Worm (Caenorhabditis elegans) whole organism, mixed stage, embryonic: ENCODE data around the gene fbxc-50.

Experiments
- bed-3 ChIP-seq: fragments of 200-800 bp; sonication (Bioruptor generic); optimal IDR thresholded peaks from 3 replicates; lab custom pipeline; 2018; ENCODE audit warnings: mild to moderate bottlenecking, missing genetic modification characterization, moderate library complexity, missing compliant biosample characterization
- ceh-83 ChIP-seq: fragments of 200-800 bp; sonication (Bioruptor generic); optimal IDR thresholded peaks from 2 replicates; lab custom pipeline; 2018; ENCODE audit warnings: mild to moderate bottlenecking, missing genetic modification characterization, missing compliant biosample characterization
- ces-1 ChIP-seq: fragments of 150-350 bp; optimal IDR thresholded peaks from 2 replicates; lab custom pipeline; 2014; ENCODE audit warnings: missing biosample characterization, missing genetic modification reagents, missing genetic modification characterization
- elt-3 ChIP-seq: fragments of 150-350 bp; optimal IDR thresholded peaks from 2 replicates; lab custom pipeline; 2014; ENCODE audit warnings: missing biosample characterization, missing genetic modification characterization
- flh-1 ChIP-seq: fragments of 200-800 bp; sonication (Bioruptor generic); optimal IDR thresholded peaks from 2 replicates; lab custom pipeline; 2018; ENCODE audit warnings: mild to moderate bottlenecking, missing genetic modification characterization, moderate library complexity, missing compliant biosample characterization
- lsy-2 ChIP-seq: fragments of 150-350 bp; optimal IDR thresholded peaks from 2 replicates; lab custom pipeline; 2014; ENCODE audit warnings: missing biosample characterization, missing genetic modification characterization
- mab-5 ChIP-seq: fragments of 150-350 bp; optimal IDR thresholded peaks from 2 replicates; lab custom pipeline; 2014; ENCODE audit warnings: missing biosample characterization, missing genetic modification characterization
- pha-4 ChIP-seq: fragments of 150-350 bp; optimal IDR thresholded peaks from 2 replicates; lab custom pipeline; 2018; ENCODE audit warnings: missing biosample characterization, missing genetic modification reagents, missing genetic modification characterization
- snpc-4 ChIP-seq: fragments of 150-350 bp; optimal IDR thresholded peaks from 2 replicates; lab custom pipeline; 2014; ENCODE audit warnings: missing biosample characterization, missing genetic modification characterization
- sptf-1 ChIP-seq: sonication (generic microtip); optimal IDR thresholded peaks from 2 replicates; lab custom pipeline; 2017; ENCODE audit warnings: mild to moderate bottlenecking, missing genetic modification characterization, moderate library complexity, missing compliant biosample characterization
- ztf-11 ChIP-seq: fragments of 150-350 bp; optimal IDR thresholded peaks from 2 replicates; lab custom pipeline; 2014; ENCODE audit warnings: missing biosample characterization, missing genetic modification characterization

- TF ChIP-seq pha-4 (tag; lab: Kevin White, UChicago) (no peak), ztf-11 (tag; lab: Kevin White, UChicago) (no peak), snpc-4 (tag; lab: Kevin White, UChicago) (no peak), flh-1 (GFP tag; lab: Kevin White, UChicago) (no peak), lsy-2 (tag; lab: Kevin White, UChicago) (no peak), ceh-83 (GFP tag; lab: Kevin White, UChicago) (no peak), mab-5 (no peak), elt-3 (no peak), ces-1 (no peak), sptf-1 (tag; lab: Kevin White, UChicago) (no peak), bed-3 (no peak)
Observed at ce11 chrII:3206423-3206989, 41.4 kb downstream of the fbxc-50 start, which contains the start of the genes ZC239.20 and ZC239.21.
